Worm (Caenorhabditis elegans) whole organism, early embryonic: Measurements from ENCODE around the gene arrd-5.

Source experiments
- B0310.2 ChIP-seq: sonication (generic microtip); optimal IDR thresholded peaks from 2 replicates; lab custom pipeline; 2016; ENCODE audit warnings: mild to moderate bottlenecking, missing genetic modification characterization, missing compliant biosample characterization
- F13C5.2 ChIP-seq: sonication (generic microtip); optimal IDR thresholded peaks from 2 replicates; lab custom pipeline; 2017; ENCODE audit warnings: mild to moderate bottlenecking, missing genetic modification characterization, inconsistent platforms, missing compliant biosample characterization
- aly-1 ChIP-seq: sonication (generic microtip); optimal IDR thresholded peaks from 2 replicates; lab custom pipeline; 2016; ENCODE audit warnings: missing genetic modification characterization, missing compliant biosample characterization
- ama-1 ChIP-seq: fragments of 150-350 bp; optimal IDR thresholded peaks from 2 replicates; lab custom pipeline; 2014
- ceh-36 ChIP-seq: sonication (generic microtip); optimal IDR thresholded peaks from 2 replicates; lab custom pipeline; 2016; ENCODE audit warnings: missing genetic modification characterization, inconsistent platforms, missing compliant biosample characterization
- flt-1 ChIP-seq: fragments of 200-800 bp; sonication (Bioruptor generic); IDR thresholded peaks from 2 replicates; pipeline ENCODE4 v1.3.6; 2022; ENCODE audit warnings: missing genetic modification characterization, missing compliant biosample characterization
- hmg-4 ChIP-seq: fragments of 200-800 bp; sonication (Bioruptor generic); optimal IDR thresholded peaks from 2 replicates; lab custom pipeline; 2018; ENCODE audit warnings: mild to moderate bottlenecking, missing genetic modification characterization, missing compliant biosample characterization
- hnd-1 ChIP-seq: sonication (generic microtip); optimal IDR thresholded peaks from 2 replicates; lab custom pipeline; 2016; ENCODE audit warnings: missing genetic modification characterization, missing compliant biosample characterization
- tbx-11 ChIP-seq: fragments of 200-800 bp; sonication (Bioruptor generic); IDR thresholded peaks from 2 replicates; pipeline ENCODE4 v1.3.6; 2022; ENCODE audit warnings: missing genetic modification characterization, missing compliant biosample characterization

ce11 chrII:9859575-9859974 is 24.6 kb downstream of the arrd-5 start, which contains the start of gene chil-5:
- TF ChIP-seq ama-1 = no peak
- TF ChIP-seq B0310.2 (tag; lab: Kevin White, UChicago) = no peak
- no peak for TF ChIP-seq hmg-4 (GFP tag; lab: Kevin White, UChicago)
- TF ChIP-seq F13C5.2 = no peak
- no peak for TF ChIP-seq tbx-11 (GFP tag; lab: Robert Waterston, UW)
- no peak for TF ChIP-seq flt-1 (GFP tag; lab: Robert Waterston, UW)
- no peak for TF ChIP-seq ceh-36 (tag; lab: Kevin White, UChicago)
- TF ChIP-seq aly-1 (tag; lab: Kevin White, UChicago) = no peak
- TF ChIP-seq hnd-1 (tag; lab: Kevin White, UChicago) = no peak
